Worm (Caenorhabditis elegans): ENCODE results near the gene tag-297.

tag-297 gene

ce11 chrII:14599284-14599862 lies 28.1 kb upstream of the tag-297 start (continued):
- TF ChIP-seq hlh-30 (tag; optimal IDR thresholded peaks at IDR 0.05; ENCODE audit: insufficient read depth) (peak; percentile 12), F49E8.2 (tag; optimal IDR thresholded peaks at IDR 0.05; ENCODE audit: borderline replicate concordance) (no peak), ztf-11 (tag; optimal IDR thresholded peaks at IDR 0.05) (no peak), unc-130 (GFP tag; optimal IDR thresholded peaks at IDR 0.05) (no peak), rbr-2 (tag; optimal IDR thresholded peaks at IDR 0.05) (no peak), mes-2 (tag; optimal IDR thresholded peaks at IDR 0.05; ENCODE audit: poor library complexity, severe bottlenecking) (no peak), Y75B8A.6 (GFP tag; IDR thresholded peaks at IDR 0.05) (no peak), ZK546.5 (tag; optimal IDR thresholded peaks at IDR 0.05) (no peak)

- TF ChIP-seq unc-39 (tag; optimal IDR thresholded peaks at IDR 0.05) (no peak), F49E8.2 (tag; optimal IDR thresholded peaks at IDR 0.05; ENCODE audit: borderline replicate concordance) (no peak), tag-97 (GFP tag; IDR thresholded peaks at IDR 0.05) (no peak), zip-11 (GFP tag; IDR thresholded peaks at IDR 0.05) (0 out of 2 replicates have a peak, but pooled peaks have one; percentile 30), nhr-42 (GFP tag; IDR thresholded peaks at IDR 0.05) (no peak), zip-2 (tag; optimal IDR thresholded peaks at IDR 0.05) (no peak), saeg-2 (GFP tag; IDR thresholded peaks at IDR 0.05) (0 out of 2 replicates have a peak, but pooled peaks have one; percentile 57), ceh-28 (tag; optimal IDR thresholded peaks at IDR 0.05) (no peak), F44E2.7 (GFP tag; IDR thresholded peaks at IDR 0.05) (no peak), sdz-12 (GFP tag; optimal IDR thresholded peaks at IDR 0.05) (no peak), mdl-1 (tag; optimal IDR thresholded peaks at IDR 0.05) (peak in 1 of 2 experiments; percentile 66), nhr-28 (tag; optimal IDR thresholded peaks at IDR 0.05) (peak; percentile 85), ama-1 (optimal IDR thresholded peaks at IDR 0.05) (no peak), snpc-1.2 (GFP tag; IDR thresholded peaks at IDR 0.05) (no peak), nhr-77 (tag; optimal IDR thresholded peaks at IDR 0.05) (peak; percentile 87), nhr-25 (tag; optimal IDR thresholded peaks at IDR 0.05; ENCODE audit: borderline replicate concordance, insufficient read depth) (no peak), egl-27 (tag; optimal IDR thresholded peaks at IDR 0.05) (no peak), hlh-30 (tag; optimal IDR thresholded peaks at IDR 0.05; ENCODE audit: insufficient read depth) (peak; percentile 32), ztf-11 (tag; optimal IDR thresholded peaks at IDR 0.05) (no peak), ceh-82 (tag; optimal IDR thresholded peaks at IDR 0.05) (no peak), zfp-3 (GFP tag; conservative IDR thresholded peaks at IDR 0.05) (peak; percentile 74), lin-38 (GFP tag; IDR thresholded peaks at IDR 0.05) (no peak), nhr-102 (tag; optimal IDR thresholded peaks at IDR 0.05) (no peak), ceh-20 (GFP tag; IDR thresholded peaks at IDR 0.05) (no peak; the same call in 1 of the 2 replicates), hmg-1.1 (GFP tag; IDR thresholded peaks at IDR 0.05) (no peak), lin-13 (GFP tag; optimal IDR thresholded peaks at IDR 0.05) (no peak), ces-1 (GFP tag; optimal IDR thresholded peaks at IDR 0.05) (no peak), mes-2 (tag; optimal IDR thresholded peaks at IDR 0.05; ENCODE audit: poor library complexity, severe bottlenecking) (peak; percentile 22), lin-29 (GFP tag; IDR thresholded peaks at IDR 0.05) (no peak), F37D6.2 (tag; optimal IDR thresholded peaks at IDR 0.05) (no peak), mdt-29 (GFP tag; IDR thresholded peaks at IDR 0.05) (no peak), nhr-6 (tag; optimal IDR thresholded peaks at IDR 0.05) (peak; percentile 1), Y105C5A.15 (GFP tag; IDR thresholded peaks at IDR 0.05) (no peak), nhr-11 (tag; optimal IDR thresholded peaks at IDR 0.05) (no peak), fkh-10 (GFP tag; optimal IDR thresholded peaks at IDR 0.05) (no peak), dmd-9 (GFP tag; IDR thresholded peaks at IDR 0.05) (no peak), spr-1 (tag; optimal IDR thresholded peaks at IDR 0.05) (no peak), daf-12 (tag; optimal IDR thresholded peaks at IDR 0.05) (no peak), skn-1 (tag; optimal IDR thresholded peaks at IDR 0.05) (no peak), nhr-10 (tag; optimal IDR thresholded peaks at IDR 0.05) (no peak), snpc-4 (tag; optimal IDR thresholded peaks at IDR 0.05) (no peak), aha-1 (tag) (peak; percentile 97), ceh-32 (tag; optimal IDR thresholded peaks at IDR 0.05; ENCODE audit: poor library complexity) (no peak), dmd-8 (GFP tag; IDR thresholded peaks at IDR 0.05) (no peak)
Measured at ce11 chrII:14599933-14600630, 27.3 kb upstream of the tag-297 start.

Measured in whole organism, L4 larva.